Fruit fly (Drosophila melanogaster) Kc167 (cell line): ENCODE results near the gene Pdf.

Source experiments
- Myc ChIP-seq: fragments of >200 bp; optimal IDR thresholded peaks from 2 replicates; lab custom pipeline; 2017; ENCODE audit warnings: missing external identifiers
- Sin3A ChIP-seq: fragments of >200 bp; optimal IDR thresholded peaks from 2 replicates; lab custom pipeline; 2018; ENCODE audit warnings: missing external identifiers
- h ChIP-seq: fragments of >200 bp; optimal IDR thresholded peaks from 3 replicates; lab custom pipeline; 2018; ENCODE audit warnings: missing external identifiers
- insv ChIP-seq: fragments of >200 bp; optimal IDR thresholded peaks from 3 replicates; lab custom pipeline; 2018; ENCODE audit warnings: missing external identifiers
- psq ChIP-seq: fragments of >200 bp; optimal IDR thresholded peaks from 2 replicates; lab custom pipeline; 2017; ENCODE audit warnings: missing external identifiers
- ttk ChIP-seq: sonication (Bioruptor generic); optimal IDR thresholded peaks from 2 replicates; lab custom pipeline; 2017; ENCODE audit warnings: missing external identifiers

Gene Pdf

dm6 chr3R:26479208-26479607 lies 23.3 kb upstream of the Pdf start:
- TF ChIP-seq h (lab: Kevin White, UChicago) (no peak), psq (lab: Kevin White, UChicago) (no peak), insv (lab: Kevin White, UChicago) (no peak), Sin3A (lab: Kevin White, UChicago) (no peak), ttk (lab: Kevin White, UChicago) (no peak), Myc (no peak)

dm6 chr3R:26478644-26479043 lies 22.7 kb upstream of the Pdf start:
- TF ChIP-seq h (lab: Kevin White, UChicago) (no peak), insv (lab: Kevin White, UChicago) (no peak), Myc (no peak), psq (lab: Kevin White, UChicago) (no peak), ttk (lab: Kevin White, UChicago) (no peak), Sin3A (lab: Kevin White, UChicago) (no peak)

- TF ChIP-seq h (lab: Kevin White, UChicago) (no peak), ttk (lab: Kevin White, UChicago) (no peak), Myc (no peak), insv (lab: Kevin White, UChicago) (no peak), psq (lab: Kevin White, UChicago) (no peak), Sin3A (lab: Kevin White, UChicago) (no peak)
Measured at dm6 chr3R:26478040-26478439, 22.1 kb upstream of the Pdf start.

- TF ChIP-seq ttk (lab: Kevin White, UChicago): no peak
- no peak for TF ChIP-seq Sin3A (lab: Kevin White, UChicago)
- no peak for TF ChIP-seq psq (lab: Kevin White, UChicago)
Measured at dm6 chr3R:26465121-26465520, 9.2 kb upstream of the Pdf start.

- TF ChIP-seq Myc (no peak), h (lab: Kevin White, UChicago) (no peak), ttk (lab: Kevin White, UChicago) (no peak), insv (lab: Kevin White, UChicago) (no peak), Sin3A (lab: Kevin White, UChicago) (no peak), psq (lab: Kevin White, UChicago) (no peak)
Measured at dm6 chr3R:26464370-26464769, 8.4 kb upstream of the Pdf start.

dm6 chr3R:26463558-26463957 lies 7.6 kb upstream of the Pdf start:
- TF ChIP-seq Sin3A (lab: Kevin White, UChicago): no peak
- no peak for TF ChIP-seq ttk (lab: Kevin White, UChicago)
- TF ChIP-seq h (lab: Kevin White, UChicago): no peak

dm6 chr3R:26463146-26463545 lies 7.2 kb upstream of the Pdf start:
- TF ChIP-seq insv (lab: Kevin White, UChicago) (no peak), Sin3A (lab: Kevin White, UChicago) (no peak), Myc (no peak), h (lab: Kevin White, UChicago) (no peak), ttk (lab: Kevin White, UChicago) (no peak), psq (lab: Kevin White, UChicago) (no peak)

dm6 chr3R:26462173-26462959 lies 6.4 kb upstream of the Pdf start:
- TF ChIP-seq insv (lab: Kevin White, UChicago): no peak
- TF ChIP-seq Sin3A (lab: Kevin White, UChicago): no peak
- no peak for TF ChIP-seq Myc
- TF ChIP-seq ttk (lab: Kevin White, UChicago): no peak
- no peak for TF ChIP-seq h (lab: Kevin White, UChicago)
- no peak for TF ChIP-seq psq (lab: Kevin White, UChicago)

dm6 chr3R:26461226-26461805 lies 5.4 kb upstream of the Pdf start, which contains the start of gene CG5455:
Gene CG5455 (plus strand): TSS chr3R:26461527.
- TF ChIP-seq h (lab: Kevin White, UChicago) (no peak), psq (lab: Kevin White, UChicago) (no peak), ttk (lab: Kevin White, UChicago) (no peak), Myc (no peak), insv (lab: Kevin White, UChicago) (no peak), Sin3A (lab: Kevin White, UChicago) (no peak)

dm6 chr3R:26457949-26458348 lies 2.0 kb upstream of the Pdf start, which contains the start of gene CG14238:
Gene CG14238 (plus strand): TSS chr3R:26458249.
- TF ChIP-seq Sin3A (lab: Kevin White, UChicago) (no peak), ttk (lab: Kevin White, UChicago) (no peak), psq (lab: Kevin White, UChicago) (no peak), h (lab: Kevin White, UChicago) (no peak), insv (lab: Kevin White, UChicago) (no peak), Myc (no peak)

- TF ChIP-seq Sin3A (lab: Kevin White, UChicago): no peak
- TF ChIP-seq insv (lab: Kevin White, UChicago): no peak
- TF ChIP-seq h (lab: Kevin White, UChicago): no peak
- no peak for TF ChIP-seq psq (lab: Kevin White, UChicago)
- no peak for TF ChIP-seq ttk (lab: Kevin White, UChicago)
- no peak for TF ChIP-seq Myc
Measured at dm6 chr3R:26456577-26456976, 636 bp upstream of the Pdf start, which contains the start of gene CG14237. Gene CG14237 (plus strand): TSS chr3R:26456877.

- TF ChIP-seq Sin3A (lab: Kevin White, UChicago): no peak
- no peak for TF ChIP-seq h (lab: Kevin White, UChicago)
- no peak for TF ChIP-seq ttk (lab: Kevin White, UChicago)
- TF ChIP-seq psq (lab: Kevin White, UChicago): no peak
- no peak for TF ChIP-seq insv (lab: Kevin White, UChicago)
- TF ChIP-seq Myc: no peak
Measured at dm6 chr3R:26454494-26454893, 1.4 kb downstream of the Pdf start, which contains the start of gene CG43117. Gene CG43117 (plus strand): TSS chr3R:26454794.
